Comparison of ENCODE assay signal across 3 fruit fly cellular contexts in the genomic region with DNA sequence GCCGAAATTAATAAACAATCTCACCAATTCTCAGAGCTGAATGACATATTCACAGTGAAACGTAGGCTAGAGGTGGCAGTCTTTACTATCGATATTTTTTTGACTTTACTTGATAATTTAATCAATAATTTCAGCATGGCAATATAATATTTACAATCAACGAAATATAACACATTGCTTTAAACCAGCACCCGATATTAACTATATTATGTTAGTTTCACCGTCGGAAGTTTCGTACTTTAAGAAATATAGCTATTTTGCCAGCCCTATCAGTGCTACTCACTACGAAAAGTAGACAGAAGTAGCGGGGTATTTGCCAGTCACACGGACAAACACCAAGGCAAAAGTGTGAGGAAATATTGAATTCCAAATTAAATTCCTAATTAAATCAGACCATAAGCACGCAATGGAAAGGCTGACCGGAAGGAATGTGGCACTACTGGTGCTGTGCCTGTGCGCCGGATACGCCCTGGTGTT.
A peak's percentile ranks its signal among the peaks of the same experiment; 100 is the strongest.
TF ChIP-seq lines count a peak whose summit lies in the region.

CG31917 (minus strand) TSS at position 51 of the 477 bp plus-strand sequence.
Tfb5 (minus strand) TSS at position 51 of the 477 bp plus-strand sequence.
SelT (plus strand) TSS at position 139 of the 477 bp plus-strand sequence.

TF ChIP-seq in whole organism, adult, 20 proteins besides CTCF, POLR2A, EP300 and RAD21 (continued from another document):
- TF ChIP-seq Hr96 (GFP tag; optimal IDR thresholded peaks at IDR 0.05; lab: Kevin White, UChicago) (peak; percentile 71), pad (GFP tag; optimal IDR thresholded peaks at IDR 0.05; lab: Kevin White, UChicago) (peak; percentile 85), CG5204 (GFP tag; optimal IDR thresholded peaks at IDR 0.05; lab: Kevin White, UChicago) (no peak)

TF ChIP-seq in whole organism, embryonic, 481 proteins besides CTCF, POLR2A, EP300 and RAD21 (continued from another document and continues in another):
- TF ChIP-seq Lhr (GFP tag; optimal IDR thresholded peaks at IDR 0.05; lab: Kevin White, UChicago) (peak; percentile 28), CG11696 (GFP tag; IDR thresholded peaks at IDR 0.05; lab: Robert Waterston, UW) (no peak), fd64A (GFP tag; optimal IDR thresholded peaks at IDR 0.05; lab: Kevin White, UChicago) (no peak), amos (GFP tag; IDR thresholded peaks at IDR 0.05; lab: Robert Waterston, UW; ENCODE audit: partially characterized antibody) (peak; percentile 64), sima (GFP tag; optimal IDR thresholded peaks at IDR 0.05; lab: Kevin White, UChicago) (no peak), D19B (GFP tag; optimal IDR thresholded peaks at IDR 0.05; lab: Kevin White, UChicago) (no peak), Doc2 (GFP tag; IDR thresholded peaks at IDR 0.05; lab: Robert Waterston, UW) (no peak), CG13424 (tag; optimal IDR thresholded peaks at IDR 0.05; lab: Kevin White, UChicago) (peak; percentile 70), CG7271 (tag; optimal IDR thresholded peaks at IDR 0.05; lab: Kevin White, UChicago) (no peak), CG1602 (GFP tag; optimal IDR thresholded peaks at IDR 0.05; lab: Kevin White, UChicago) (peak; percentile 55), h (optimal IDR thresholded peaks at IDR 0.05; lab: Kevin White, UChicago) (no peak), hth (optimal IDR thresholded peaks at IDR 0.05; lab: Kevin White, UChicago) (no peak), az2 (GFP tag; optimal IDR thresholded peaks at IDR 0.05; lab: Kevin White, UChicago) (peak; percentile 36), D (optimal IDR thresholded peaks at IDR 0.05; lab: Kevin White, UChicago) (no peak), D (GFP tag; optimal IDR thresholded peaks at IDR 0.05; lab: Kevin White, UChicago) (no peak), jigr1 (GFP tag; IDR thresholded peaks at IDR 0.05; lab: Robert Waterston, UW) (no peak), Hsf (GFP tag; optimal IDR thresholded peaks at IDR 0.05; lab: Kevin White, UChicago) (peak; percentile 73), CrebB (tag; optimal IDR thresholded peaks at IDR 0.05; lab: Kevin White, UChicago) (peak; percentile 1), Opbp (GFP tag; IDR thresholded peaks at IDR 0.05; lab: Robert Waterston, UW; ENCODE audit: partially characterized antibody) (no peak), NFAT (GFP tag; IDR thresholded peaks at IDR 0.05; lab: Robert Waterston, UW) (no peak), ewg (GFP tag; optimal IDR thresholded peaks at IDR 0.05; lab: Kevin White, UChicago) (peak; percentile 36), gro (GFP tag; optimal IDR thresholded peaks at IDR 0.05; lab: Kevin White, UChicago) (peak; percentile 45), Jarid2 (GFP tag; optimal IDR thresholded peaks at IDR 0.05; lab: Kevin White, UChicago) (no peak), ham (GFP tag; IDR thresholded peaks at IDR 0.05; lab: Robert Waterston, UW) (no peak), corto (GFP tag; optimal IDR thresholded peaks at IDR 0.05; lab: Kevin White, UChicago) (no peak), CG14860 (GFP tag; IDR thresholded peaks at IDR 0.05; lab: Robert Waterston, UW; ENCODE audit: partially characterized antibody) (0 out of 3 replicates have a peak, but pooled peaks have one; percentile 42), sob (GFP tag; IDR thresholded peaks at IDR 0.05; lab: Robert Waterston, UW) (peak; percentile 32; the same call in 1 of the 2 replicates), CG12744 (GFP tag; optimal IDR thresholded peaks at IDR 0.05; lab: Kevin White, UChicago) (peak; percentile 40), CG10267 (tag; optimal IDR thresholded peaks at IDR 0.05; lab: Kevin White, UChicago) (peak; percentile 52), Nf-YC (tag; optimal IDR thresholded peaks at IDR 0.05; lab: Kevin White, UChicago) (no peak), GATAe (GFP tag; conservative IDR thresholded peaks at IDR 0.05; lab: Robert Waterston, UW) (no peak), fu2 (GFP tag; optimal IDR thresholded peaks at IDR 0.05; lab: Kevin White, UChicago) (peak; percentile 59), NC2β (GFP tag; optimal IDR thresholded peaks at IDR 0.05; lab: Kevin White, UChicago) (peak; percentile 68), CG10321 (GFP tag; IDR thresholded peaks at IDR 0.05; lab: Robert Waterston, UW) (no peak), CG10565 (GFP tag; optimal IDR thresholded peaks at IDR 0.05; lab: Kevin White, UChicago) (no peak), CG17912 (GFP tag; optimal IDR thresholded peaks at IDR 0.05; lab: Kevin White, UChicago) (no peak), nerfin-1 (tag; optimal IDR thresholded peaks at IDR 0.05; lab: Kevin White, UChicago) (peak; percentile 45), kah (GFP tag; optimal IDR thresholded peaks at IDR 0.05; lab: Kevin White, UChicago) (no peak), p53 (GFP tag; optimal IDR thresholded peaks at IDR 0.05; lab: Kevin White, UChicago) (no peak), CG2129 (GFP tag; IDR thresholded peaks at IDR 0.05; lab: Robert Waterston, UW; ENCODE audit: partially characterized antibody) (peak; percentile 60), HLH54F (GFP tag; optimal IDR thresholded peaks at IDR 0.05; lab: Kevin White, UChicago) (peak; percentile 59), Elba2 (GFP tag; optimal IDR thresholded peaks at IDR 0.05; lab: Kevin White, UChicago) (no peak), unc-4 (GFP tag; IDR thresholded peaks at IDR 0.05; lab: Robert Waterston, UW; ENCODE audit: partially characterized antibody) (peak; percentile 79), CG15601 (tag; optimal IDR thresholded peaks at IDR 0.05; lab: Kevin White, UChicago) (peak; percentile 58), Optix (GFP tag; IDR thresholded peaks at IDR 0.05; lab: Robert Waterston, UW) (no peak), Bteb2 (GFP tag; optimal IDR thresholded peaks at IDR 0.05; lab: Kevin White, UChicago) (peak; percentile 36), tio (GFP tag; optimal IDR thresholded peaks at IDR 0.05; lab: Kevin White, UChicago) (no peak), Myb (GFP tag; optimal IDR thresholded peaks at IDR 0.05; lab: Kevin White, UChicago) (peak; percentile 14), CG12769 (tag; optimal IDR thresholded peaks at IDR 0.05; lab: Kevin White, UChicago) (no peak), Sin3A (optimal IDR thresholded peaks at IDR 0.05; lab: Kevin White, UChicago) (peak; percentile 66), unpg (GFP tag; optimal IDR thresholded peaks at IDR 0.05; lab: Kevin White, UChicago) (peak; percentile 68), dysf (GFP tag; IDR thresholded peaks at IDR 0.05; lab: Robert Waterston, UW) (peak; percentile 57; the same call in 1 of the 3 replicates), bcd (GFP tag; optimal IDR thresholded peaks at IDR 0.05; lab: Kevin White, UChicago) (peak; percentile 32), grn (GFP tag; optimal IDR thresholded peaks at IDR 0.05; lab: Kevin White, UChicago) (no peak), aop (GFP tag; IDR thresholded peaks at IDR 0.05; lab: Robert Waterston, UW) (no peak), Dip2 (GFP tag; IDR thresholded peaks at IDR 0.05; lab: Robert Waterston, UW) (no peak), Hr78 (GFP tag; optimal IDR thresholded peaks at IDR 0.05; lab: Kevin White, UChicago) (peak in 1 of 2 experiments; percentile 18), Gsc (GFP tag; IDR thresholded peaks at IDR 0.05; lab: Robert Waterston, UW) (no peak), Sox100B (GFP tag; optimal IDR thresholded peaks at IDR 0.05; lab: Kevin White, UChicago) (no peak), zfh1 (GFP tag; IDR thresholded peaks at IDR 0.05; lab: Robert Waterston, UW) (peak; percentile 59; the same call in 1 of the 3 replicates), wor (GFP tag; IDR thresholded peaks at IDR 0.05; lab: Robert Waterston, UW) (no peak)

TF ChIP-seq in whole organism, prepupa, 60 proteins besides CTCF, POLR2A, EP300 and RAD21 (continued from another document):
- no peak for TF ChIP-seq Sox102F (GFP tag; optimal IDR thresholded peaks at IDR 0.05; lab: Kevin White, UChicago)
- peak; percentile 58 for TF ChIP-seq cyc (GFP tag; optimal IDR thresholded peaks at IDR 0.05; lab: Kevin White, UChicago)
- TF ChIP-seq Hr38 (GFP tag; optimal IDR thresholded peaks at IDR 0.05; lab: Kevin White, UChicago), result no peak
- TF ChIP-seq CG6792 (GFP tag; optimal IDR thresholded peaks at IDR 0.05; lab: Kevin White, UChicago), result peak; percentile 42
- no peak for TF ChIP-seq CG10669 (GFP tag; optimal IDR thresholded peaks at IDR 0.05; lab: Kevin White, UChicago)
- TF ChIP-seq CG10631 (GFP tag; optimal IDR thresholded peaks at IDR 0.05; lab: Kevin White, UChicago), result no peak
- peak; percentile 59 for TF ChIP-seq Smox (GFP tag; optimal IDR thresholded peaks at IDR 0.05; lab: Kevin White, UChicago)
- TF ChIP-seq CG11294 (GFP tag; IDR thresholded peaks at IDR 0.05; lab: Robert Waterston, UW), result no peak
- TF ChIP-seq achi (GFP tag; optimal IDR thresholded peaks at IDR 0.05; lab: Kevin White, UChicago), result peak; percentile 33
- TF ChIP-seq lz (GFP tag; optimal IDR thresholded peaks at IDR 0.05; lab: Kevin White, UChicago), result peak; percentile 65
- TF ChIP-seq ss (GFP tag; optimal IDR thresholded peaks at IDR 0.05; lab: Kevin White, UChicago), result no peak
- peak; percentile 12; the same call in 1 of the 3 replicates for TF ChIP-seq CG6163 (GFP tag; IDR thresholded peaks at IDR 0.05; lab: Robert Waterston, UW)
- peak; percentile 73 for TF ChIP-seq esn (GFP tag; optimal IDR thresholded peaks at IDR 0.05; lab: Kevin White, UChicago)
- no peak for TF ChIP-seq Eip78C (GFP tag; lab: Kevin White, UChicago)
- no peak for TF ChIP-seq CG7368 (GFP tag; optimal IDR thresholded peaks at IDR 0.05; lab: Kevin White, UChicago)
- no peak for TF ChIP-seq CG8319 (GFP tag; optimal IDR thresholded peaks at IDR 0.05; lab: Kevin White, UChicago)
- no peak for TF ChIP-seq fd59A (GFP tag; optimal IDR thresholded peaks at IDR 0.05; lab: Kevin White, UChicago)
- TF ChIP-seq CG16779 (tag; optimal IDR thresholded peaks at IDR 0.05; lab: Kevin White, UChicago), result no peak
- peak; percentile 65 for TF ChIP-seq Hr39 (GFP tag; optimal IDR thresholded peaks at IDR 0.05; lab: Kevin White, UChicago)
- no peak for TF ChIP-seq CG4318 (GFP tag; optimal IDR thresholded peaks at IDR 0.05; lab: Kevin White, UChicago)
- TF ChIP-seq Sox14 (GFP tag; optimal IDR thresholded peaks at IDR 0.05; lab: Kevin White, UChicago), result peak; percentile 50
- TF ChIP-seq spab (GFP tag; optimal IDR thresholded peaks at IDR 0.05; lab: Kevin White, UChicago), result no peak
- no peak for TF ChIP-seq CG6854 (GFP tag; optimal IDR thresholded peaks at IDR 0.05; lab: Kevin White, UChicago)
- TF ChIP-seq CG31627 (GFP tag; optimal IDR thresholded peaks at IDR 0.05; lab: Kevin White, UChicago), result peak; percentile 58
- TF ChIP-seq CG3919 (GFP tag; optimal IDR thresholded peaks at IDR 0.05; lab: Kevin White, UChicago), result no peak
- peak; percentile 31 for TF ChIP-seq Sox15 (GFP tag; optimal IDR thresholded peaks at IDR 0.05; lab: Kevin White, UChicago)
- TF ChIP-seq salr (GFP tag; optimal IDR thresholded peaks at IDR 0.05; lab: Kevin White, UChicago), result no peak
- no peak for TF ChIP-seq CG6276 (GFP tag; optimal IDR thresholded peaks at IDR 0.05; lab: Kevin White, UChicago)
- TF ChIP-seq Met (GFP tag; optimal IDR thresholded peaks at IDR 0.05; lab: Kevin White, UChicago), result no peak
- TF ChIP-seq pdm3 (GFP tag; optimal IDR thresholded peaks at IDR 0.05; lab: Kevin White, UChicago), result no peak
- no peak for TF ChIP-seq fkh (GFP tag; optimal IDR thresholded peaks at IDR 0.05; lab: Kevin White, UChicago)
- no peak for TF ChIP-seq Eip75B (GFP tag; optimal IDR thresholded peaks at IDR 0.05; lab: Kevin White, UChicago)
- no peak for TF ChIP-seq fd85E (GFP tag; optimal IDR thresholded peaks at IDR 0.05; lab: Kevin White, UChicago)
- no peak for TF ChIP-seq Gug (GFP tag; IDR thresholded peaks at IDR 0.05; lab: Robert Waterston, UW)
- TF ChIP-seq CG34406 (GFP tag; optimal IDR thresholded peaks at IDR 0.05; lab: Kevin White, UChicago), result peak; percentile 5
- no peak for TF ChIP-seq Blimp-1 (GFP tag; optimal IDR thresholded peaks at IDR 0.05; lab: Kevin White, UChicago)
- TF ChIP-seq dac (GFP tag; optimal IDR thresholded peaks at IDR 0.05; lab: Kevin White, UChicago), result no peak
- no peak for TF ChIP-seq CG15336 (GFP tag; IDR thresholded peaks at IDR 0.05; lab: Robert Waterston, UW)
- TF ChIP-seq Lpt (GFP tag; optimal IDR thresholded peaks at IDR 0.05; lab: Kevin White, UChicago), result no peak
- peak; percentile 52 for TF ChIP-seq Ets96B (tag; optimal IDR thresholded peaks at IDR 0.05; lab: Kevin White, UChicago)
- TF ChIP-seq Ets21C (GFP tag; optimal IDR thresholded peaks at IDR 0.05; lab: Kevin White, UChicago), result peak; percentile 54
- TF ChIP-seq topi (GFP tag; optimal IDR thresholded peaks at IDR 0.05; lab: Kevin White, UChicago), result peak; percentile 43
